Fruit fly (Drosophila melanogaster) whole organism, embryonic: Measurements from ENCODE around the gene CG32075.

Experiments used
- ATbp ChIP-seq: fragments of 200-800 bp; sonication (Bioruptor generic); optimal IDR thresholded peaks from 2 replicates; lab custom pipeline; 2017; ENCODE audit warnings: missing biosample characterization, mild to moderate bottlenecking, missing genetic modification characterization, missing genetic modification reagents
- CG1024 ChIP-seq: fragments of 200-800 bp; sonication (Bioruptor generic); IDR thresholded peaks from 2 replicates; pipeline ENCODE4 v1.3.6; 2022; ENCODE audit warnings: missing biosample characterization, missing genetic modification characterization
- CG10462 ChIP-seq: fragments of 200-800 bp; sonication (Bioruptor generic); optimal IDR thresholded peaks from 2 replicates; lab custom pipeline; 2016; ENCODE audit warnings: missing biosample characterization, missing genetic modification characterization
- CG11398 ChIP-seq: fragments of 200-800 bp; sonication (Bioruptor generic); optimal IDR thresholded peaks from 2 replicates; lab custom pipeline; 2016; ENCODE audit warnings: missing biosample characterization, missing genetic modification characterization
- CG12659 ChIP-seq: fragments of 200-800 bp; sonication (Bioruptor generic); optimal IDR thresholded peaks from 3 replicates; lab custom pipeline; 2017; ENCODE audit warnings: mild to moderate bottlenecking, missing biosample characterization, missing genetic modification reagents, missing genetic modification characterization
- CG12942 ChIP-seq: fragments of 200-800 bp; sonication (Bioruptor generic); optimal IDR thresholded peaks from 3 replicates; lab custom pipeline; 2016; ENCODE audit warnings: missing biosample characterization, missing genetic modification characterization
- CG14014 ChIP-seq: fragments of 200-800 bp; sonication (Bioruptor generic); IDR thresholded peaks from 2 replicates; pipeline ENCODE4 v1.3.6; 2022; ENCODE audit warnings: missing biosample characterization, missing genetic modification characterization
- CG1529 ChIP-seq: fragments of 200-800 bp; sonication (Bioruptor generic); optimal IDR thresholded peaks from 3 replicates; lab custom pipeline; 2018; ENCODE audit warnings: missing biosample characterization, missing genetic modification characterization
- CG1602 ChIP-seq: fragments of 200-800 bp; sonication (Bioruptor generic); optimal IDR thresholded peaks from 3 replicates; lab custom pipeline; 2016; ENCODE audit warnings: missing biosample characterization, missing genetic modification characterization
- CG18619 ChIP-seq: fragments of 200-800 bp; sonication (Bioruptor generic); optimal IDR thresholded peaks from 3 replicates; lab custom pipeline; 2017; ENCODE audit warnings: missing biosample characterization, mild to moderate bottlenecking, missing genetic modification characterization
- CG3163 ChIP-seq: fragments of 200-800 bp; sonication (Bioruptor generic); optimal IDR thresholded peaks from 3 replicates; lab custom pipeline; 2016; ENCODE audit warnings: missing biosample characterization, missing genetic modification characterization
- CG32532 ChIP-seq: fragments of 200-800 bp; sonication (Bioruptor generic); IDR thresholded peaks from 2 replicates; pipeline ENCODE4 v1.3.6; 2022; ENCODE audit warnings: missing biosample characterization, missing genetic modification characterization
- CG33557 ChIP-seq: fragments of 200-800 bp; sonication (Bioruptor generic); optimal IDR thresholded peaks from 2 replicates; lab custom pipeline; 2019; ENCODE audit warnings: missing biosample characterization, mild to moderate bottlenecking, missing genetic modification characterization, moderate library complexity
- CG43689 ChIP-seq: fragments of 200-800 bp; sonication (Bioruptor generic); IDR thresholded peaks from 2 replicates; pipeline ENCODE4 v1.3.6; 2022; ENCODE audit warnings: missing biosample characterization, missing genetic modification characterization
- CG4617 ChIP-seq: fragments of 200-800 bp; sonication (Bioruptor generic); optimal IDR thresholded peaks from 3 replicates; lab custom pipeline; 2016; ENCODE audit warnings: missing biosample characterization, missing genetic modification characterization, borderline replicate concordance
- CG4707 ChIP-seq: fragments of 200-800 bp; sonication (Bioruptor generic); optimal IDR thresholded peaks from 2 replicates; lab custom pipeline; 2018; ENCODE audit warnings: missing biosample characterization, mild to moderate bottlenecking, missing genetic modification characterization, moderate library complexity
- CG5245 ChIP-seq: fragments of 200-800 bp; sonication (Bioruptor generic); optimal IDR thresholded peaks from 3 replicates; lab custom pipeline; 2016; ENCODE audit warnings: missing biosample characterization, missing genetic modification characterization
- CG6254 ChIP-seq: fragments of 200-800 bp; sonication (Bioruptor generic); optimal IDR thresholded peaks from 3 replicates; lab custom pipeline; 2017; ENCODE audit warnings: mild to moderate bottlenecking, missing biosample characterization, missing genetic modification reagents, missing genetic modification characterization
- CG6765 ChIP-seq: fragments of 200-800 bp; sonication (Bioruptor generic); optimal IDR thresholded peaks from 3 replicates; lab custom pipeline; 2017; ENCODE audit warnings: missing biosample characterization, mild to moderate bottlenecking, missing genetic modification characterization
- CG7786 ChIP-seq: fragments of 200-800 bp; sonication (Bioruptor generic); optimal IDR thresholded peaks from 2 replicates; lab custom pipeline; 2016; ENCODE audit warnings: missing biosample characterization, missing genetic modification characterization
- CG8281 ChIP-seq: fragments of 200-800 bp; sonication (Bioruptor generic); optimal IDR thresholded peaks from 2 replicates; lab custom pipeline; 2018; ENCODE audit warnings: missing biosample characterization, mild to moderate bottlenecking, missing genetic modification characterization, moderate library complexity
- D19B ChIP-seq: fragments of 200-800 bp; sonication (Bioruptor generic); optimal IDR thresholded peaks from 2 replicates; lab custom pipeline; 2017; ENCODE audit warnings: missing biosample characterization, mild to moderate bottlenecking, missing genetic modification characterization
- Ets65A ChIP-seq: fragments of 200-800 bp; sonication (Bioruptor generic); peaks from one replicate; lab custom pipeline; 2016; ENCODE audit warnings: missing biosample characterization, missing genetic modification characterization
- MBD-R2 ChIP-seq: fragments of 200-800 bp; sonication (Bioruptor generic); IDR thresholded peaks from 2 replicates; pipeline ENCODE4 v1.3.6; 2022; ENCODE audit warnings: missing biosample characterization, missing genetic modification characterization
- Meics ChIP-seq: fragments of 200-800 bp; sonication (Bioruptor generic); optimal IDR thresholded peaks from 2 replicates; lab custom pipeline; 2017; ENCODE audit warnings: missing biosample characterization, mild to moderate bottlenecking, missing genetic modification characterization
- NC2α ChIP-seq: fragments of 200-800 bp; sonication (Bioruptor generic); optimal IDR thresholded peaks from 2 replicates; lab custom pipeline; 2016; ENCODE audit warnings: missing biosample characterization, missing genetic modification characterization
- NC2β ChIP-seq: fragments of 200-800 bp; sonication (Bioruptor generic); optimal IDR thresholded peaks from 2 replicates; lab custom pipeline; 2016; ENCODE audit warnings: missing biosample characterization, missing genetic modification characterization
- Nf-YB ChIP-seq: fragments of 200-800 bp; sonication (Bioruptor generic); optimal IDR thresholded peaks from 3 replicates; lab custom pipeline; 2019; ENCODE audit warnings: missing biosample characterization, mild to moderate bottlenecking, missing genetic modification characterization, moderate library complexity
- Optix ChIP-seq: fragments of 200-800 bp; sonication (Bioruptor generic); IDR thresholded peaks from 3 replicates; pipeline ENCODE4 v1.3.6; 2022; ENCODE audit warnings: missing biosample characterization, missing genetic modification characterization
- Sry-β ChIP-seq: fragments of 200-800 bp; sonication (Bioruptor generic); optimal IDR thresholded peaks from 2 replicates; lab custom pipeline; 2018; ENCODE audit warnings: missing biosample characterization, mild to moderate bottlenecking, missing genetic modification characterization, moderate library complexity
- ab ChIP-seq: fragments of 200-800 bp; sonication (Bioruptor generic); optimal IDR thresholded peaks from 2 replicates; lab custom pipeline; 2016; ENCODE audit warnings: missing biosample characterization, missing genetic modification characterization
- ase ChIP-seq: fragments of 200-800 bp; sonication (Bioruptor generic); IDR thresholded peaks from 3 replicates; pipeline ENCODE4 v1.3.6; 2022; ENCODE audit warnings: missing biosample characterization, missing genetic modification characterization
- ash1 ChIP-seq: fragments of 200-800 bp; sonication (Bioruptor generic); optimal IDR thresholded peaks from 2 replicates; lab custom pipeline; 2018; ENCODE audit warnings: missing biosample characterization, mild to moderate bottlenecking, missing genetic modification characterization
- crp ChIP-seq, 2 experiments: fragments of 200-800 bp; sonication (Bioruptor generic); optimal IDR thresholded peaks; 2 replicates in 1 of 2; 3 replicates in 1 of 2; lab custom pipeline; 2017; ENCODE audit warnings: missing biosample characterization in 2 of 2, missing genetic modification characterization in 2 of 2, mild to moderate bottlenecking in 1 of 2, moderate library complexity in 1 of 2
- gem ChIP-seq: fragments of 200-800 bp; sonication (Bioruptor generic); optimal IDR thresholded peaks from 2 replicates; lab custom pipeline; 2019; ENCODE audit warnings: missing biosample characterization, mild to moderate bottlenecking, missing genetic modification characterization, moderate library complexity
- hbn ChIP-seq: fragments of 200-800 bp; sonication (Bioruptor generic); IDR thresholded peaks from 2 replicates; pipeline ENCODE4 v1.3.6; 2022; ENCODE audit warnings: missing biosample characterization, missing genetic modification characterization; ENCODE audit not compliant: partially characterized antibody
- jigr1 ChIP-seq: fragments of 200-800 bp; sonication (Bioruptor generic); IDR thresholded peaks from 3 replicates; pipeline ENCODE4 v1.3.6; 2022; ENCODE audit warnings: missing biosample characterization, missing genetic modification characterization
- lmd ChIP-seq: fragments of 200-800 bp; sonication (Bioruptor generic); IDR thresholded peaks from 2 replicates; pipeline ENCODE4 v1.3.6; 2022; ENCODE audit warnings: missing biosample characterization, missing genetic modification characterization
- pita ChIP-seq: fragments of 200-800 bp; sonication (Bioruptor generic); optimal IDR thresholded peaks from 2 replicates; lab custom pipeline; 2017; ENCODE audit warnings: missing biosample characterization, mild to moderate bottlenecking, missing genetic modification characterization
- repo ChIP-seq: fragments of 200-800 bp; sonication (Bioruptor generic); optimal IDR thresholded peaks from 2 replicates; lab custom pipeline; 2016; ENCODE audit warnings: missing biosample characterization, missing genetic modification characterization
- sc ChIP-seq, 3 experiments: fragments of >200 bp in 2 of 3; fragments of 200-800 bp in 1 of 3; sonication (Bioruptor generic) in 1 of 3; optimal IDR thresholded peaks; 2 replicates in 2 of 3; 3 replicates in 1 of 3; lab custom pipeline; 2017; ENCODE audit warnings: mild to moderate bottlenecking in 1 of 3, missing biosample characterization in 1 of 3, missing genetic modification characterization in 1 of 3, missing genetic modification reagents in 1 of 3
- scrt ChIP-seq: fragments of 200-800 bp; sonication (Bioruptor generic); optimal IDR thresholded peaks from 2 replicates; lab custom pipeline; 2018; ENCODE audit warnings: missing biosample characterization, mild to moderate bottlenecking, missing genetic modification characterization, moderate library complexity
- sens ChIP-seq: fragments of 200-800 bp; sonication (Bioruptor generic); peaks from one replicate; lab custom pipeline; 2016; ENCODE audit warnings: missing biosample characterization, missing genetic modification characterization
- tgo ChIP-seq: fragments of 200-800 bp; sonication (Bioruptor generic); IDR thresholded peaks from 3 replicates; pipeline ENCODE4 v1.3.6; 2022; ENCODE audit warnings: missing biosample characterization, missing genetic modification characterization
- vvl ChIP-seq: fragments of 200-800 bp; sonication (Bioruptor generic); IDR thresholded peaks from 2 replicates; pipeline ENCODE4 v1.3.6; 2022; ENCODE audit warnings: missing biosample characterization, missing genetic modification characterization
- wor ChIP-seq: fragments of 200-800 bp; sonication (Bioruptor generic); IDR thresholded peaks from 2 replicates; pipeline ENCODE4 v1.3.6; 2022; ENCODE audit warnings: missing biosample characterization, missing genetic modification characterization
- zen ChIP-seq: fragments of 200-800 bp; sonication (Bioruptor generic); optimal IDR thresholded peaks from 3 replicates; lab custom pipeline; 2018; ENCODE audit warnings: missing biosample characterization, mild to moderate bottlenecking, missing genetic modification characterization, moderate library complexity

Gene CG32075

dm6 chr3L:11085810-11086209 is 21.1 kb upstream of the CG32075 start (continued):
- TF ChIP-seq tgo (GFP tag; lab: Robert Waterston, UW), result no peak
- peak; percentile 74 for TF ChIP-seq D19B (GFP tag; lab: Kevin White, UChicago)

dm6 chr3L:11084557-11085231 is 20.0 kb upstream of the CG32075 start:
- peak; percentile 97 for TF ChIP-seq NC2β (GFP tag; lab: Kevin White, UChicago)
- peak; percentile 97 for TF ChIP-seq CG33557 (GFP tag; lab: Kevin White, UChicago)
- peak; percentile 94 for TF ChIP-seq CG7786
- peak; percentile 76; the same call in 1 of the 2 replicates for TF ChIP-seq MBD-R2 (GFP tag; lab: Robert Waterston, UW)
- TF ChIP-seq Meics, result peak; percentile 89
- peak; percentile 33 for TF ChIP-seq ash1 (GFP tag; lab: Kevin White, UChicago)
- TF ChIP-seq lmd (GFP tag; lab: Robert Waterston, UW), result peak; percentile 95
- TF ChIP-seq sc (optimal IDR thresholded peaks at IDR 0.05; lab: Kevin White, UChicago), result no peak
- peak; percentile 94 for TF ChIP-seq sc (GFP tag; optimal IDR thresholded peaks at IDR 0.05; lab: Kevin White, UChicago)
- TF ChIP-seq CG14014, result peak; percentile 95
- peak; percentile 87 for TF ChIP-seq jigr1
- TF ChIP-seq pita (GFP tag; lab: Kevin White, UChicago), result no peak
- peak; percentile 100 for TF ChIP-seq sens (GFP tag; lab: Kevin White, UChicago)
- TF ChIP-seq ATbp (GFP tag; lab: Kevin White, UChicago), result peak; percentile 95
- peak; percentile 96 for TF ChIP-seq CG12659 (GFP tag; lab: Kevin White, UChicago)
- TF ChIP-seq CG1602 (GFP tag; lab: Kevin White, UChicago), result peak; percentile 97
- TF ChIP-seq CG4617 (GFP tag; lab: Kevin White, UChicago), result peak; percentile 93
- peak; percentile 98 for TF ChIP-seq gem (tag; lab: Kevin White, UChicago)
- peak; percentile 92 for TF ChIP-seq wor (GFP tag; lab: Robert Waterston, UW)
- peak; percentile 88 for TF ChIP-seq Nf-YB
- peak; percentile 85 for TF ChIP-seq CG3163 (GFP tag; lab: Kevin White, UChicago)
- TF ChIP-seq CG1529 (GFP tag; lab: Kevin White, UChicago), result peak; percentile 97
- peak; percentile 79 for TF ChIP-seq scrt (GFP tag; lab: Kevin White, UChicago)
- TF ChIP-seq CG6765 (GFP tag; lab: Kevin White, UChicago), result peak; percentile 62
- peak; percentile 86; the same call in 2 of the 3 replicates for TF ChIP-seq Optix (GFP tag; lab: Robert Waterston, UW)
- TF ChIP-seq crp (GFP tag; optimal IDR thresholded peaks at IDR 0.05; lab: Kevin White, UChicago), result peak in 1 of 2 experiments; percentile 63
- peak; percentile 93 for TF ChIP-seq CG18619 (GFP tag; lab: Kevin White, UChicago)
- peak; percentile 68 for TF ChIP-seq Sry-β (GFP tag; lab: Kevin White, UChicago)
- peak; percentile 66 for TF ChIP-seq D19B (GFP tag; lab: Kevin White, UChicago)
- peak; percentile 96 for TF ChIP-seq CG6254 (GFP tag; lab: Kevin White, UChicago)
- no peak for TF ChIP-seq hbn (GFP tag; lab: Robert Waterston, UW)
- TF ChIP-seq CG5245 (GFP tag; lab: Kevin White, UChicago), result peak; percentile 96
- TF ChIP-seq NC2α, result peak; percentile 95
- TF ChIP-seq vvl (GFP tag; lab: Robert Waterston, UW), result peak; percentile 99
- TF ChIP-seq CG12942 (GFP tag; lab: Kevin White, UChicago), result peak; percentile 96
- peak; percentile 98 for TF ChIP-seq Ets65A (GFP tag; lab: Kevin White, UChicago)
- peak; percentile 98 for TF ChIP-seq CG11398 (GFP tag; lab: Kevin White, UChicago)
- TF ChIP-seq repo, result peak; percentile 96
- TF ChIP-seq CG10462 (GFP tag; lab: Kevin White, UChicago), result peak; percentile 97
- peak; percentile 89 for TF ChIP-seq CG43689
- peak; percentile 95 for TF ChIP-seq ase (GFP tag; lab: Robert Waterston, UW)
- TF ChIP-seq ab (GFP tag; lab: Kevin White, UChicago), result peak; percentile 86
- peak; percentile 93 for TF ChIP-seq CG32532 (GFP tag; lab: Robert Waterston, UW)
- peak; percentile 88 for TF ChIP-seq CG8281
- peak; percentile 94 for TF ChIP-seq CG1024 (GFP tag; lab: Robert Waterston, UW)
- peak; percentile 94 for TF ChIP-seq zen (tag; lab: Kevin White, UChicago)
- peak; percentile 94 for TF ChIP-seq CG4707 (GFP tag; lab: Kevin White, UChicago)
